Worm (Caenorhabditis elegans) whole organism, midembryonic: Measurements from ENCODE around the gene srg-30.

Source experiments
- T22C8.4 ChIP-seq: fragments of 200-800 bp; sonication (Bioruptor generic); IDR thresholded peaks from 2 replicates; pipeline ENCODE4 v1.3.6; 2022; ENCODE audit warnings: missing genetic modification characterization, missing compliant biosample characterization
- cog-1 ChIP-seq: sonication (generic microtip); optimal IDR thresholded peaks from 2 replicates; lab custom pipeline; 2016; ENCODE audit warnings: missing genetic modification characterization, missing compliant biosample characterization
- flt-1 ChIP-seq: fragments of 200-800 bp; sonication (Bioruptor generic); IDR thresholded peaks from 2 replicates; pipeline ENCODE4 v1.3.6; 2022; ENCODE audit warnings: missing genetic modification characterization, missing compliant biosample characterization
- klf-2 ChIP-seq: fragments of 200-800 bp; sonication (Bioruptor generic); conservative IDR thresholded peaks from 2 replicates; pipeline ENCODE4 v1.3.6; 2022; ENCODE audit warnings: missing genetic modification reagents, missing genetic modification characterization, missing compliant biosample characterization
- med-1 ChIP-seq: sonication (generic microtip); optimal IDR thresholded peaks from 2 replicates; lab custom pipeline; 2017; ENCODE audit warnings: missing genetic modification characterization, mild to moderate bottlenecking, missing compliant biosample characterization, antibody characterized with exemption, missing genetic modification reagents; ENCODE audit not compliant: insufficient read depth
- ref-1 ChIP-seq: fragments of 200-800 bp; sonication (Bioruptor generic); conservative IDR thresholded peaks from 2 replicates; pipeline ENCODE4 v1.3.6; 2022; ENCODE audit warnings: missing genetic modification reagents, missing genetic modification characterization, missing compliant biosample characterization
- tab-1 ChIP-seq: fragments of 200-800 bp; sonication (Bioruptor generic); IDR thresholded peaks from 2 replicates; pipeline ENCODE4 v1.3.6; 2022; ENCODE audit warnings: missing genetic modification characterization, missing compliant biosample characterization
- ztf-23 ChIP-seq: fragments of 200-800 bp; sonication (Bioruptor generic); IDR thresholded peaks from 2 replicates; pipeline ENCODE4 v1.3.6; 2022; ENCODE audit warnings: missing genetic modification reagents, missing genetic modification characterization, missing compliant biosample characterization
- ztf-29 ChIP-seq: fragments of 200-800 bp; sonication (Bioruptor generic); IDR thresholded peaks from 2 replicates; pipeline ENCODE4 v1.3.6; 2022; ENCODE audit warnings: missing genetic modification reagents, missing genetic modification characterization, missing compliant biosample characterization

The srg-30 gene

DNA sequence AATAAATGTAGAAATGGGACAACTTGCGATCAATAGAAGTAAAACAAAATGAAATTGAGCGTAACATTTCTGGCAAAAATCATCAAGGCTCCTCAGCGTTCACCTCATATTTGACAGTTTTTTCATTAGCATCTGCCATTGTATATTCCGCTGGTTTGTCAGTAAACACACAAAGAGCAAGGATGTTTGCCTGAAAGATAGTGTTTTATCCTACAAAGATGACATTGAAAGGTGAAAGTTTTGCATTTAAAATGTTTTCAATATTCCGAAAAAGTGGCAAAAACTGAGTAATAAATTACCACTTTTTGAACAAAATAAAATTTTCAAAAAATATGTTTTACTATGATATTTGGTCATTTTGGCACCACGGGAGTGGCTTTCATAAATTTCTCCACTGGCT lies 32.2 kb downstream of the srg-30 start:
- no peak for TF ChIP-seq ztf-23
- no peak for TF ChIP-seq T22C8.4 (GFP tag; lab: Robert Waterston, UW)
- TF ChIP-seq klf-2: no peak
- no peak for TF ChIP-seq med-1 (GFP tag; lab: Kevin White, UChicago)

DNA sequence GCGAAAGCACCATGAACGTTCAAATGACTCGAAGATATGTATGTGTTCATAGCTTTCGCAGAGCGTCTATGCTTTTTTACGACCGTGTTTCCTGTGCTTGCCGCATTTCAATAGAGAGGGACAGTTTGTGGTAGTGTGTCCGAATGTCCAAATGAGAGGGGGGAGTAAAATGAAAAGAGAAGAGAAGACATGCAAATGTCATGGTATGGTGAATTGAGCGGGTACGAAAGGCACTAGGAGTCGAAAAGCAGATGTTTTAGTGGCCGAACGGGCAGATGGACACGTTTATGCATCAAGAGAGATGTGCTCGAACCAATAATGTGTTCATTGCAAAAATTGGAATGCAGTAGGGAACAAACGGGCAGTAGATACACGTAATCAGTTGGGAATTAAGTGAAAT lies 32.6 kb downstream of the srg-30 start:
- TF ChIP-seq ztf-23: no peak
- TF ChIP-seq cog-1 (tag; lab: Kevin White, UChicago): no peak
- no peak for TF ChIP-seq ref-1 (GFP tag; lab: Robert Waterston, UW)
- TF ChIP-seq ztf-29: no peak
- no peak for TF ChIP-seq med-1 (GFP tag; lab: Kevin White, UChicago)
- TF ChIP-seq tab-1 (GFP tag; lab: Robert Waterston, UW): no peak
- no peak for TF ChIP-seq flt-1 (GFP tag; lab: Robert Waterston, UW)
- no peak for TF ChIP-seq T22C8.4 (GFP tag; lab: Robert Waterston, UW)
- no peak for TF ChIP-seq klf-2

DNA sequence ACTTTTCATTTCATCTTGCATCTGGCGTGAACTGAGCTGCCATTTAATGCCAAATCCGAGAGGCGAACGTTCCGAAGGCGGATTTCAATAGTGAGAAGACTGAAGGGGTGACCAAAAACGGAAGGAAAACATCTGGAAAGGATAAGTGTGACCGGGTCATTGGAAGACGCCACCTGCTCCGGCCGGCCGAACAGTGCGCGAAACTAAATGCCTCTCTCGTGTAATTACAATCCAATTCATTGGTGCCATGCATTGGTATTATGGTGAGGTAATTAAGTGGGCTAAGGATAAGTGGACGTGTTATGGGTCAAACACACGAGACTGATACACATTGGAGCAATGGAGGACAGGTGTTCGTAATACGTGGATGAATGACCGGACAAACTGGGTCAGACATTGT lies 33.6 kb downstream of the srg-30 start:
- TF ChIP-seq ref-1 (GFP tag; lab: Robert Waterston, UW) (no peak), flt-1 (GFP tag; lab: Robert Waterston, UW) (no peak), ztf-29 (no peak), cog-1 (tag; lab: Kevin White, UChicago) (peak; percentile 32), ztf-23 (no peak), klf-2 (no peak), tab-1 (GFP tag; lab: Robert Waterston, UW) (0 out of 2 replicates have a peak, but pooled peaks have one; percentile 52)

DNA sequence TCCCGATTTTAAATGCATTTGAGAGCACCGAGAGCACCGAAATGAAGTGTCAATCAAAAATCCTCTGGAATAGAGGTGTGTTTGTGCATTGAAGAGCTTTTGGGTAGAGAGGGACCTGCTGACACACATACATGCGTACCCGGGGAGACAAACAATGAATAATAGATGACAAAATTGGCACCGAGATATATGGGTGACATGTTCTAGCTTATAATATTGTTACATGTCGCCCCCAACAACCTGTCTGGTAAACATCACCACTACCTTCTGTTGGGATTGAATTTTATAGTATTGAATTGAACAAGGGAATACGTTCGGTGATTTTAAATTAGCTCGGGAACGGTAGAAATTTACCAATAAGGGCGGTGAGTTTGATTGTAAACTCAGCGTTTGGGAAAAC lies 34.4 kb downstream of the srg-30 start:
- TF ChIP-seq tab-1 (GFP tag; lab: Robert Waterston, UW) (no peak), ref-1 (GFP tag; lab: Robert Waterston, UW) (no peak), klf-2 (no peak), med-1 (GFP tag; lab: Kevin White, UChicago) (no peak), ztf-23 (no peak), flt-1 (GFP tag; lab: Robert Waterston, UW) (no peak), cog-1 (tag; lab: Kevin White, UChicago) (no peak), T22C8.4 (GFP tag; lab: Robert Waterston, UW) (no peak)

DNA sequence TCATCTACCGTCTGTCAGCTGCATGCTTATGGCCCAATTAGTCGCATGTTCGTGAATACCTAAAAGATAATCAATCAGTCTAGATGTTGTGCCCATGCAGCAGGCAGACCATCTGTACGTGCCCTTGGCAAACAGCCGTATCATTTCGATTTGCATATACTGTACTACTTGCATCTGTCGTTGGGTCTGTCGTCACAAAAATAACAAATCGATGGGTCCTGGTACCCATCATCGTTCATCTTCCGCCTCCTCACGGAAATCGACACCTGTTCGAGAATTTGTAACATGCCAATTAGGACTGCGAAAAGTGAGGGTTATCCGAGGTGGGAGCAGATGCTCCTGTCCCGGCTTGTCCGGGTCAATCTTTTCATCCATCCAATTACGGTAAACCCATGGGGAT lies 34.9 kb downstream of the srg-30 start:
- no peak for TF ChIP-seq ztf-23
- no peak for TF ChIP-seq med-1 (GFP tag; lab: Kevin White, UChicago)
- no peak for TF ChIP-seq ztf-29
- TF ChIP-seq flt-1 (GFP tag; lab: Robert Waterston, UW): no peak
- no peak for TF ChIP-seq ref-1 (GFP tag; lab: Robert Waterston, UW)
- no peak for TF ChIP-seq klf-2
- TF ChIP-seq tab-1 (GFP tag; lab: Robert Waterston, UW): no peak
- no peak for TF ChIP-seq cog-1 (tag; lab: Kevin White, UChicago)
- no peak for TF ChIP-seq T22C8.4 (GFP tag; lab: Robert Waterston, UW)

DNA sequence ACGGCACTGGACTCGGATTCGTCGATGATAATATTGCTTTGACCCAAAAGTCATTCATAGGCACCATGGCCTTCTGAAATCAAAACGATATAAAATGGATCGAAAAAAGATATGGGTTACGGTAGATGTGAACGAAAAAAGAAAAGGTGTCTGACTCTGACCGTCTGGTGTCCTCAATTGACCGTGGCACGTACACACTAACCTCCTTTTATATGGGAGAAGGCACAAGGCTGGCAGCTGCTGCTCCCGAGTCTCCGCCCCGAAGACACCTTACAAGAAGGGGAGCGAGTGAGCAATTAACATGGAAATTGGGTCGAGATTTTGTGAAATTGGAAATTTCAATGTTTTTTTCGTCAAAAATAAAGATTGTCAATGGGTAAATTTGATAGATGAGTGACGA lies 36.6 kb downstream of the srg-30 start, which contains the start of gene egl-46:
TSS of gene egl-46 (minus strand) at position 73 of the 400 bp plus-strand sequence.
- no peak for TF ChIP-seq med-1 (GFP tag; lab: Kevin White, UChicago)
- no peak for TF ChIP-seq ref-1 (GFP tag; lab: Robert Waterston, UW)
- no peak for TF ChIP-seq T22C8.4 (GFP tag; lab: Robert Waterston, UW)
- no peak for TF ChIP-seq cog-1 (tag; lab: Kevin White, UChicago)
- TF ChIP-seq ztf-23: no peak
- TF ChIP-seq tab-1 (GFP tag; lab: Robert Waterston, UW): no peak
- TF ChIP-seq flt-1 (GFP tag; lab: Robert Waterston, UW): no peak
- no peak for TF ChIP-seq ztf-29
- TF ChIP-seq klf-2: no peak

DNA sequence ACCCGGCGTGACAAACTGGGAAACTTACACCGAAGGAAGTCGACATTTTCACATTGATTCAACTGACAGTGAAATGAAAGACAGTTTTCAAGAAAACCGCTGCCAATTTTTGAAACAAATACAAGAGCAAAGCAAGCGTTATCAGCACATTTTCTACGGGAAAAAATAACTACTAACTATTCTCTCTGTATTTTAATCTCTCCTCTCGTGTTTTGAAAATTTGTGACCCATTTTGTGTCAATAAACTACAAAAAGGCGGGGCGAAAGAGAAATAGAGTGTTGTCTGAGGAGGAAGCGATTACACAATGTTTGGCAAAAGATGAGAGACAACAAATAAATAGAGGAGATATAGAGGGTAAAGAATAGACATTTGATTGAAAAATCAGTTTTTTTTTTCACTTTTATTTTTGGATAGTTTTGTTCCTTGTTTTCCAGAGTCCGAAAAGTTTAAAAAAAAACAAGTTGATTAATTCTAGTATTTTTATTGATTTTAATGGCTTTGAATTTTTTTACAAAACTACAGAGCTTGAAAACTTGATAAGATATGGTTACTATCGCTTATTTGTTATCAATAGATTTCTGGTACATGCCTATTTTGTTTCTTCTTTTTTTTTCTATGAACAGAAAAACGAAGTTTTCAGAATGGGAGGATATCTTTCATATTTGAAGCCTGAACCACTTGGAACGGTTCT lies 41.8 kb downstream of the srg-30 start, which contains the start of gene cest-34:
TSS of gene cest-34 (plus strand) at position 642 of the 692 bp plus-strand sequence.
- TF ChIP-seq ztf-29 (no peak), cog-1 (tag; lab: Kevin White, UChicago) (no peak), ztf-23 (no peak), ref-1 (GFP tag; lab: Robert Waterston, UW) (no peak), klf-2 (no peak), T22C8.4 (GFP tag; lab: Robert Waterston, UW) (no peak), tab-1 (GFP tag; lab: Robert Waterston, UW) (no peak), med-1 (GFP tag; lab: Kevin White, UChicago) (no peak), flt-1 (GFP tag; lab: Robert Waterston, UW) (no peak)

DNA sequence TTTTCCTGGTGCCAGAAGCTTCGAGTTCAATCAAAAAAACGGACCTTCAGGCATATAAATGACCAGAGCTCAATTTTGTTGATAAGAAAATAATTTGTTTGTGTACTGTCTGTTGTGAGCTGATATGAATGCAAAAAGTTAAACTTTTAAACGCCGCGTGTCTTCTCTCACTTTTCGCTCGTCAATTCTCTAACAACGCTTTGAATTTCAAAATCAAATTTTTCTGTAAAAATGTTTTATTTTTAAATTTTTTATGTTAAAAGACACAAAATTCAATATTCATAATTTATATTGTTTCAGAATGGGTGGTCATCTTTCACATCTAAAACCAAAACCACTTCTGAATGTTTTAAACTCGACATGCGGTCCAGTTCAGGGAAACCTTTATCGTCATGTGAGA lies 44.2 kb downstream of the srg-30 start, which contains the start of gene cest-31:
TSS of gene cest-31 (plus strand) at position 301 of the 400 bp plus-strand sequence.
- TF ChIP-seq flt-1 (GFP tag; lab: Robert Waterston, UW) (no peak), ref-1 (GFP tag; lab: Robert Waterston, UW) (no peak), klf-2 (no peak), ztf-23 (no peak), cog-1 (tag; lab: Kevin White, UChicago) (no peak), tab-1 (GFP tag; lab: Robert Waterston, UW) (no peak), ztf-29 (no peak), T22C8.4 (GFP tag; lab: Robert Waterston, UW) (no peak), med-1 (GFP tag; lab: Kevin White, UChicago) (no peak)

DNA sequence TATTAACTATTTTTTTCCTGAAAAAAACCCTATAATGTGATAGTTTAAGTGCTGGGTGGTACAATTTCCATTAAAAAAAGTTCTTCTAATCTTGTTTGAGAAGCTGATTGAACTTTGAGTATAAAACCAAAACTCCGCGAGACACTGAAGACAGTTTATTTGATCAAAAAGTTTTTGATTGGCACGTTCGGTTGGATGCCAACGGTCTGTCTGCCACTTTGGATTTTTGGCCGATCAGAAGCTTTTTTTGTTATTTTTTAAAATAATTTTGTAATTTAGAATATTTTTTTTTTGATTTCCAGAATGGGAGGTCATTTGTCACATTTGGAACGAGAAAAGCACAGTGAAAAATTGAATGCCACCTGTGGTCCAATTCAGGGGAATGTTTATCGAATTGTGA lies 48.6 kb downstream of the srg-30 start, which contains the start of gene cest-28:
TSS of gene cest-28 (plus strand) at position 301 of the 400 bp plus-strand sequence.
- no peak for TF ChIP-seq ztf-29
- no peak for TF ChIP-seq tab-1 (GFP tag; lab: Robert Waterston, UW)
- TF ChIP-seq med-1 (GFP tag; lab: Kevin White, UChicago): no peak

DNA sequence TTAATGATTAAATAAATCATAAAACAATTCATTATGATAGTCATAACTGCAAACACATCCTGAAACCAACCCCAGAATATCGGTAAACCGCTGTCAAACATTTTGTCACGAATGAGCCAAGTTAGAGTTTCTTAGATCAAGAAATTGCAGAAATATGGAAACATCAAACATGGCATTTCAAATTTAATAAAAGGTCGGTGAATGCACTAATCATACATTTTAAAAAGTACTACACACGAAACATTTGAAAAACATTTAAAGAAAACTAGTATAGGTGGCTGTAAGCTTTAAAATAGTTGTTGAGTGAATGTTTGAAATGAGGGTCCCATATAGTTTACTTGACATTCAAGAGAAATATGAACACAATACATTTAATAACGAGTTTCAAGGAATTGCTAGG lies 49.4 kb downstream of the srg-30 start, which contains the start of gene str-180:
TSS of gene str-180 (minus strand) at position 101 of the 400 bp plus-strand sequence.
- no peak for TF ChIP-seq T22C8.4 (GFP tag; lab: Robert Waterston, UW)
- no peak for TF ChIP-seq klf-2
- no peak for TF ChIP-seq ztf-23
- no peak for TF ChIP-seq med-1 (GFP tag; lab: Kevin White, UChicago)
- no peak for TF ChIP-seq cog-1 (tag; lab: Kevin White, UChicago)
